Fruit fly (Drosophila melanogaster) whole organism, embryonic: ENCODE measurements around the gene pnr.

ENCODE experiments used
- BEAF-32 ChIP-seq: fragments of 200-800 bp; sonication (Bioruptor generic); optimal IDR thresholded peaks from 3 replicates; lab custom pipeline; 2017; ENCODE audit warnings: missing biosample characterization, missing genetic modification characterization, mild to moderate bottlenecking, moderate library complexity, missing genetic modification reagents
- CG11085 ChIP-seq: fragments of 200-800 bp; sonication (Bioruptor generic); IDR thresholded peaks from 2 replicates; pipeline ENCODE4 v1.3.6; 2022; ENCODE audit warnings: missing biosample characterization, missing genetic modification characterization
- CG13424 ChIP-seq: fragments of 200-800 bp; sonication (Bioruptor generic); optimal IDR thresholded peaks from 2 replicates; lab custom pipeline; 2019; ENCODE audit warnings: missing biosample characterization, mild to moderate bottlenecking, missing genetic modification characterization, moderate library complexity
- CG15696 ChIP-seq: fragments of 200-800 bp; sonication (Bioruptor generic); optimal IDR thresholded peaks from 2 replicates; lab custom pipeline; 2019; ENCODE audit warnings: missing biosample characterization, mild to moderate bottlenecking, missing genetic modification characterization, moderate library complexity
- CG1602 ChIP-seq: fragments of 200-800 bp; sonication (Bioruptor generic); optimal IDR thresholded peaks from 3 replicates; lab custom pipeline; 2016; ENCODE audit warnings: missing biosample characterization, missing genetic modification characterization
- CG17385 ChIP-seq: fragments of 200-800 bp; sonication (Bioruptor generic); optimal IDR thresholded peaks from 3 replicates; lab custom pipeline; 2018; ENCODE audit warnings: missing biosample characterization, mild to moderate bottlenecking, missing genetic modification characterization
- CG17912 ChIP-seq: fragments of 200-800 bp; sonication (Bioruptor generic); optimal IDR thresholded peaks from 2 replicates; lab custom pipeline; 2018; ENCODE audit warnings: missing biosample characterization, mild to moderate bottlenecking, missing genetic modification characterization
- CG2116 ChIP-seq: fragments of 200-800 bp; sonication (Bioruptor generic); optimal IDR thresholded peaks from 3 replicates; lab custom pipeline; 2018; ENCODE audit warnings: missing biosample characterization, mild to moderate bottlenecking, missing genetic modification characterization
- CG30020 ChIP-seq: fragments of 200-800 bp; optimal IDR thresholded peaks from 2 replicates; lab custom pipeline; 2019; ENCODE audit warnings: missing biosample characterization, mild to moderate bottlenecking, missing genetic modification characterization, moderate library complexity
- CG30431 ChIP-seq: fragments of 200-800 bp; sonication (Bioruptor generic); optimal IDR thresholded peaks from 2 replicates; lab custom pipeline; 2017; ENCODE audit warnings: missing biosample characterization, missing genetic modification characterization
- CG3163 ChIP-seq: fragments of 200-800 bp; sonication (Bioruptor generic); optimal IDR thresholded peaks from 3 replicates; lab custom pipeline; 2016; ENCODE audit warnings: missing biosample characterization, missing genetic modification characterization
- CG33557 ChIP-seq: fragments of 200-800 bp; sonication (Bioruptor generic); optimal IDR thresholded peaks from 2 replicates; lab custom pipeline; 2019; ENCODE audit warnings: missing biosample characterization, mild to moderate bottlenecking, missing genetic modification characterization, moderate library complexity
- CG4617 ChIP-seq: fragments of 200-800 bp; sonication (Bioruptor generic); optimal IDR thresholded peaks from 3 replicates; lab custom pipeline; 2016; ENCODE audit warnings: missing biosample characterization, missing genetic modification characterization, borderline replicate concordance
- CG4854 ChIP-seq: fragments of 200-800 bp; sonication (Bioruptor generic); optimal IDR thresholded peaks from 2 replicates; lab custom pipeline; 2016; ENCODE audit warnings: missing biosample characterization, missing genetic modification characterization, inconsistent platforms
- CG6765 ChIP-seq: fragments of 200-800 bp; sonication (Bioruptor generic); optimal IDR thresholded peaks from 3 replicates; lab custom pipeline; 2017; ENCODE audit warnings: missing biosample characterization, mild to moderate bottlenecking, missing genetic modification characterization
- CG7786 ChIP-seq: fragments of 200-800 bp; sonication (Bioruptor generic); optimal IDR thresholded peaks from 2 replicates; lab custom pipeline; 2016; ENCODE audit warnings: missing biosample characterization, missing genetic modification characterization
- D19B ChIP-seq: fragments of 200-800 bp; sonication (Bioruptor generic); optimal IDR thresholded peaks from 2 replicates; lab custom pipeline; 2017; ENCODE audit warnings: missing biosample characterization, mild to moderate bottlenecking, missing genetic modification characterization
- Doc3 ChIP-seq: fragments of 200-800 bp; sonication (Bioruptor generic); IDR thresholded peaks from 3 replicates; pipeline ENCODE4 v1.3.6; 2022; ENCODE audit warnings: missing biosample characterization, missing genetic modification characterization; ENCODE audit not compliant: partially characterized antibody
- Dp ChIP-seq: fragments of 200-800 bp; sonication (Bioruptor generic); optimal IDR thresholded peaks from 2 replicates; lab custom pipeline; 2018; ENCODE audit warnings: missing biosample characterization, mild to moderate bottlenecking, missing genetic modification characterization, moderate library complexity
- E2f2 ChIP-seq: fragments of 200-800 bp; sonication (Bioruptor generic); IDR thresholded peaks from 2 replicates; pipeline ENCODE4 v1.3.6; 2022; ENCODE audit warnings: missing biosample characterization, missing genetic modification characterization
- Hsf ChIP-seq: fragments of 200-800 bp; sonication (Bioruptor generic); optimal IDR thresholded peaks from 3 replicates; lab custom pipeline; 2016; ENCODE audit warnings: missing biosample characterization, missing genetic modification characterization
- MBD-R2 ChIP-seq: fragments of 200-800 bp; sonication (Bioruptor generic); IDR thresholded peaks from 2 replicates; pipeline ENCODE4 v1.3.6; 2022; ENCODE audit warnings: missing biosample characterization, missing genetic modification characterization
- MTF-1 ChIP-seq: fragments of 200-800 bp; sonication (Bioruptor generic); optimal IDR thresholded peaks from 2 replicates; lab custom pipeline; 2018; ENCODE audit warnings: missing biosample characterization, mild to moderate bottlenecking, missing genetic modification characterization, borderline replicate concordance
- NC2β ChIP-seq: fragments of 200-800 bp; sonication (Bioruptor generic); optimal IDR thresholded peaks from 2 replicates; lab custom pipeline; 2016; ENCODE audit warnings: missing biosample characterization, missing genetic modification characterization
- Rfx ChIP-seq: fragments of 200-800 bp; sonication (Bioruptor generic); IDR thresholded peaks from 2 replicates; pipeline ENCODE4 v1.3.6; 2022; ENCODE audit warnings: missing biosample characterization, missing genetic modification characterization
- Ssrp ChIP-seq: fragments of 200-800 bp; sonication (Bioruptor generic); optimal IDR thresholded peaks from 2 replicates; lab custom pipeline; 2018; ENCODE audit warnings: missing biosample characterization, mild to moderate bottlenecking, missing genetic modification characterization, moderate library complexity
- YL-1 ChIP-seq: fragments of 200-800 bp; sonication (Bioruptor generic); optimal IDR thresholded peaks from 3 replicates; lab custom pipeline; 2017; ENCODE audit warnings: missing biosample characterization, mild to moderate bottlenecking, missing genetic modification characterization
- ac ChIP-seq: fragments of 200-800 bp; sonication (Bioruptor generic); optimal IDR thresholded peaks from 3 replicates; lab custom pipeline; 2017; ENCODE audit warnings: missing biosample characterization, mild to moderate bottlenecking, missing genetic modification characterization
- al ChIP-seq: fragments of 200-800 bp; sonication (Bioruptor generic); IDR thresholded peaks from 2 replicates; pipeline ENCODE4 v1.3.6; 2022; ENCODE audit warnings: missing biosample characterization, missing genetic modification characterization
- chif ChIP-seq, 2 experiments: fragments of 200-800 bp; sonication (Bioruptor generic); optimal IDR thresholded peaks; 3 replicates each; lab custom pipeline; 2016; ENCODE audit warnings: missing biosample characterization in 2 of 2, missing genetic modification characterization in 2 of 2
- chm ChIP-seq: fragments of 200-800 bp; sonication (Bioruptor generic); IDR thresholded peaks from 2 replicates; pipeline ENCODE4 v1.3.6; 2022; ENCODE audit warnings: missing biosample characterization, missing genetic modification characterization
- crol ChIP-seq: fragments of 200-800 bp; sonication (Bioruptor generic); IDR thresholded peaks from 2 replicates; pipeline ENCODE4 v1.3.6; 2022; ENCODE audit warnings: missing biosample characterization, missing genetic modification characterization
- dmrt99B ChIP-seq: fragments of 200-800 bp; sonication (Bioruptor generic); optimal IDR thresholded peaks from 2 replicates; lab custom pipeline; 2018; ENCODE audit warnings: missing biosample characterization, mild to moderate bottlenecking, missing genetic modification characterization, moderate library complexity
- dysf ChIP-seq: fragments of 200-800 bp; sonication (Bioruptor generic); IDR thresholded peaks from 3 replicates; pipeline ENCODE4 v1.3.6; 2022; ENCODE audit warnings: missing biosample characterization, missing genetic modification characterization
- emc ChIP-seq: fragments of 200-800 bp; sonication (Bioruptor generic); optimal IDR thresholded peaks from 2 replicates; lab custom pipeline; 2016; ENCODE audit warnings: missing biosample characterization, missing genetic modification characterization
- fd64A ChIP-seq: fragments of 200-800 bp; sonication (Bioruptor generic); optimal IDR thresholded peaks from 3 replicates; lab custom pipeline; 2018; ENCODE audit warnings: missing biosample characterization, mild to moderate bottlenecking, missing genetic modification characterization
- ham ChIP-seq: fragments of 200-800 bp; sonication (Bioruptor generic); IDR thresholded peaks from 2 replicates; pipeline ENCODE4 v1.3.6; 2022; ENCODE audit warnings: missing biosample characterization, missing genetic modification characterization
- lola ChIP-seq, 3 experiments: fragments of >200 bp in 2 of 3; fragments of 200-800 bp in 1 of 3; sonication (Bioruptor generic) in 1 of 3; optimal IDR thresholded peaks; 2 replicates each; lab custom pipeline; 2017 to 2019; ENCODE audit warnings: missing biosample characterization in 3 of 3, missing genetic modification characterization in 3 of 3, mild to moderate bottlenecking in 1 of 3, moderate library complexity in 1 of 3
- odd ChIP-seq: fragments of 200-800 bp; sonication (Bioruptor generic); optimal IDR thresholded peaks from 2 replicates; lab custom pipeline; 2017; ENCODE audit warnings: missing biosample characterization, mild to moderate bottlenecking, missing genetic modification characterization
- pfk ChIP-seq: fragments of 200-800 bp; sonication (Bioruptor generic); optimal IDR thresholded peaks from 2 replicates; lab custom pipeline; 2018; ENCODE audit warnings: missing biosample characterization, mild to moderate bottlenecking, missing genetic modification characterization, moderate library complexity
- prd ChIP-seq, 3 experiments: fragments of >200 bp in 2 of 3; fragments of 200-800 bp in 1 of 3; sonication (Bioruptor generic) in 1 of 3; optimal IDR thresholded peaks in 2 of 3; IDR thresholded peaks in 1 of 3; 2 replicates in 2 of 3; 3 replicates in 1 of 3; pipeline versions ENCODE4 v1.3.6 to Lab custom; 2017 to 2022; ENCODE audit warnings: missing biosample characterization in 1 of 3, missing genetic modification characterization in 1 of 3
- rib ChIP-seq: fragments of 200-800 bp; sonication (Bioruptor generic); IDR thresholded peaks from 2 replicates; pipeline ENCODE4 v1.3.6; 2022; ENCODE audit warnings: missing biosample characterization, missing genetic modification characterization
- sc ChIP-seq, 3 experiments: fragments of >200 bp in 2 of 3; fragments of 200-800 bp in 1 of 3; sonication (Bioruptor generic) in 1 of 3; optimal IDR thresholded peaks; 2 replicates in 2 of 3; 3 replicates in 1 of 3; lab custom pipeline; 2017; ENCODE audit warnings: mild to moderate bottlenecking in 1 of 3, missing biosample characterization in 1 of 3, missing genetic modification characterization in 1 of 3, missing genetic modification reagents in 1 of 3
- seq ChIP-seq: fragments of 200-800 bp; sonication (Bioruptor generic); IDR thresholded peaks from 2 replicates; pipeline ENCODE4 v1.3.6; 2022; ENCODE audit warnings: missing biosample characterization, missing genetic modification characterization
- tna ChIP-seq: fragments of 200-800 bp; sonication (Bioruptor generic); IDR thresholded peaks from 2 replicates; pipeline ENCODE4 v1.3.6; 2022; ENCODE audit warnings: missing biosample characterization, missing genetic modification characterization; ENCODE audit not compliant: partially characterized antibody
- trh ChIP-seq: fragments of 200-800 bp; sonication (Bioruptor generic); optimal IDR thresholded peaks from 2 replicates; lab custom pipeline; 2016; ENCODE audit warnings: missing biosample characterization, missing genetic modification characterization
- vnd ChIP-seq: fragments of 200-800 bp; sonication (Bioruptor generic); IDR thresholded peaks from 3 replicates; pipeline ENCODE4 v1.3.6; 2022; ENCODE audit warnings: missing biosample characterization, missing genetic modification characterization; ENCODE audit not compliant: partially characterized antibody
- vvl ChIP-seq: fragments of 200-800 bp; sonication (Bioruptor generic); IDR thresholded peaks from 2 replicates; pipeline ENCODE4 v1.3.6; 2022; ENCODE audit warnings: missing biosample characterization, missing genetic modification characterization
- wor ChIP-seq: fragments of 200-800 bp; sonication (Bioruptor generic); IDR thresholded peaks from 2 replicates; pipeline ENCODE4 v1.3.6; 2022; ENCODE audit warnings: missing biosample characterization, missing genetic modification characterization

The pnr gene

dm6 chr3R:16069266-16069665 is 43.4 kb downstream of the pnr start:
- TF ChIP-seq NC2β (GFP tag; lab: Kevin White, UChicago) (peak; percentile 28), fd64A (GFP tag; lab: Kevin White, UChicago) (peak; percentile 53), vvl (peak; percentile 73), dysf (GFP tag; lab: Robert Waterston, UW) (peak; percentile 24; the same call in 1 of the 3 replicates), CG17912 (peak; percentile 48), odd (GFP tag; lab: Kevin White, UChicago) (no peak), CG17385 (GFP tag; lab: Kevin White, UChicago) (peak; percentile 41), chm (GFP tag; lab: Robert Waterston, UW) (peak; percentile 41; the same call in 1 of the 2 replicates), CG6765 (GFP tag; lab: Kevin White, UChicago) (peak; percentile 24), YL-1 (GFP tag; lab: Kevin White, UChicago) (peak; percentile 5), Dp (GFP tag; lab: Kevin White, UChicago) (no peak), Hsf (GFP tag; lab: Kevin White, UChicago) (peak; percentile 11), MBD-R2 (GFP tag; lab: Robert Waterston, UW) (no peak; the same call in 1 of the 2 replicates), ac (peak; percentile 12), CG7786 (GFP tag; lab: Kevin White, UChicago) (no peak), E2f2 (no peak), tna (GFP tag; lab: Robert Waterston, UW) (no peak), CG2116 (GFP tag; lab: Kevin White, UChicago) (no peak), seq (GFP tag; lab: Robert Waterston, UW) (no peak), sc (optimal IDR thresholded peaks at IDR 0.05; lab: Kevin White, UChicago) (no peak), sc (GFP tag; optimal IDR thresholded peaks at IDR 0.05; lab: Kevin White, UChicago) (peak; percentile 40), D19B (GFP tag; lab: Kevin White, UChicago) (no peak), emc (no peak), CG15696 (tag; lab: Kevin White, UChicago) (peak; percentile 38), rib (GFP tag; lab: Robert Waterston, UW) (no peak), pfk (GFP tag; lab: Kevin White, UChicago) (no peak), CG1602 (GFP tag; lab: Kevin White, UChicago) (no peak), trh (no peak), prd (optimal IDR thresholded peaks at IDR 0.05; lab: Kevin White, UChicago) (no peak), prd (GFP tag; IDR thresholded peaks at IDR 0.05; lab: Robert Waterston, UW) (no peak), CG13424 (tag; lab: Kevin White, UChicago) (peak; percentile 42), crol (GFP tag; lab: Robert Waterston, UW) (peak; percentile 86), Ssrp (tag; lab: Kevin White, UChicago) (no peak), CG4854 (GFP tag; lab: Kevin White, UChicago) (no peak), CG11085 (0 out of 2 replicates have a peak, but pooled peaks have one; percentile 29), MTF-1 (GFP tag; lab: Kevin White, UChicago) (peak; percentile 6), lola (GFP tag; optimal IDR thresholded peaks at IDR 0.05; lab: Kevin White, UChicago) (peak in 1 of 3 experiments; percentile 24), CG30431 (no peak), CG30020 (tag; lab: Kevin White, UChicago) (no peak), CG4617 (no peak), al (GFP tag; lab: Robert Waterston, UW) (no peak), dmrt99B (tag; lab: Kevin White, UChicago) (no peak), ham (GFP tag; lab: Robert Waterston, UW) (no peak), Doc3 (GFP tag; lab: Robert Waterston, UW) (no peak), wor (no peak), CG33557 (GFP tag; lab: Kevin White, UChicago) (peak; percentile 40), chif (GFP tag; optimal IDR thresholded peaks at IDR 0.05; lab: Kevin White, UChicago) (peak in 1 of 2 experiments; percentile 6), vnd (GFP tag; lab: Robert Waterston, UW) (0 out of 3 replicates have a peak, but pooled peaks have one; percentile 10), CG3163 (GFP tag; lab: Kevin White, UChicago) (no peak), Rfx (peak; percentile 47; the same call in 1 of the 2 replicates), BEAF-32 (GFP tag; lab: Kevin White, UChicago) (no peak)
